Fruit fly (Drosophila melanogaster): Measurements from ENCODE around the gene CG34027.
A peak's percentile ranks its signal among the peaks of the same experiment; 100 is the strongest.

The CG34027 gene

dm6 chr3R:25152342-25152741 is 43.5 kb upstream of the CG34027 start (continued):
- TF ChIP-seq odd (GFP tag; optimal IDR thresholded peaks at IDR 0.05) (no peak), HHEX (GFP tag; optimal IDR thresholded peaks at IDR 0.05) (no peak), CG14860 (GFP tag; IDR thresholded peaks at IDR 0.05; ENCODE audit: partially characterized antibody) (no peak), kni (GFP tag; optimal IDR thresholded peaks at IDR 0.05) (no peak), Bdp1 (GFP tag; optimal IDR thresholded peaks at IDR 0.05) (no peak), CG3163 (GFP tag; optimal IDR thresholded peaks at IDR 0.05) (no peak), Ssrp (tag; optimal IDR thresholded peaks at IDR 0.05) (no peak), CG10431 (GFP tag; optimal IDR thresholded peaks at IDR 0.05) (no peak), CG7357 (GFP tag; IDR thresholded peaks at IDR 0.05) (0 out of 3 replicates have a peak, but pooled peaks have one; percentile 25), ftz-f1 (GFP tag; optimal IDR thresholded peaks at IDR 0.05) (no peak), peb (GFP tag; IDR thresholded peaks at IDR 0.05) (no peak), Sin3A (optimal IDR thresholded peaks at IDR 0.05) (no peak), zfh1 (GFP tag; IDR thresholded peaks at IDR 0.05) (no peak), CG12104 (GFP tag; optimal IDR thresholded peaks at IDR 0.05) (no peak), CG4328 (GFP tag; optimal IDR thresholded peaks at IDR 0.05) (no peak), CG31388 (GFP tag; optimal IDR thresholded peaks at IDR 0.05) (no peak), CG16815 (GFP tag; optimal IDR thresholded peaks at IDR 0.05) (no peak), CG1024 (GFP tag; IDR thresholded peaks at IDR 0.05) (no peak), CG34224 (GFP tag; IDR thresholded peaks at IDR 0.05; ENCODE audit: partially characterized antibody) (no peak), Ptx1 (GFP tag; IDR thresholded peaks at IDR 0.05) (no peak), Poxn (GFP tag; IDR thresholded peaks at IDR 0.05) (no peak), CG1603 (tag; optimal IDR thresholded peaks at IDR 0.05) (no peak), Xrp1 (GFP tag; IDR thresholded peaks at IDR 0.05) (0 out of 2 replicates have a peak, but pooled peaks have one; percentile 9), dmrt99B (tag; optimal IDR thresholded peaks at IDR 0.05) (peak; percentile 52), Fer1 (GFP tag; optimal IDR thresholded peaks at IDR 0.05) (peak; percentile 70), ac (GFP tag; optimal IDR thresholded peaks at IDR 0.05) (no peak), slou (GFP tag; optimal IDR thresholded peaks at IDR 0.05) (no peak), Hr3 (GFP tag; optimal IDR thresholded peaks at IDR 0.05) (no peak), nerfin-1 (tag; optimal IDR thresholded peaks at IDR 0.05) (no peak), Vsx1 (GFP tag; optimal IDR thresholded peaks at IDR 0.05) (no peak), CG9437 (GFP tag; optimal IDR thresholded peaks at IDR 0.05) (no peak), hb (GFP tag; IDR thresholded peaks at IDR 0.05; ENCODE audit: partially characterized antibody) (no peak), CG14710 (tag; optimal IDR thresholded peaks at IDR 0.05) (no peak), Oli (tag; optimal IDR thresholded peaks at IDR 0.05) (peak; percentile 5), CG8944 (GFP tag; optimal IDR thresholded peaks at IDR 0.05) (no peak), CG17829 (tag; optimal IDR thresholded peaks at IDR 0.05) (no peak), CG11695 (GFP tag; IDR thresholded peaks at IDR 0.05) (no peak), tap (tag; optimal IDR thresholded peaks at IDR 0.05) (no peak), abd-A (tag; optimal IDR thresholded peaks at IDR 0.05) (no peak), pros (GFP tag; optimal IDR thresholded peaks at IDR 0.05) (no peak), cg (GFP tag; optimal IDR thresholded peaks at IDR 0.05) (no peak), CG9797 (GFP tag; optimal IDR thresholded peaks at IDR 0.05) (no peak), D (optimal IDR thresholded peaks at IDR 0.05) (no peak), D (GFP tag; optimal IDR thresholded peaks at IDR 0.05) (no peak), Opbp (GFP tag; IDR thresholded peaks at IDR 0.05; ENCODE audit: partially characterized antibody) (no peak), CG13287 (GFP tag; IDR thresholded peaks at IDR 0.05; ENCODE audit: partially characterized antibody) (no peak), row (GFP tag; IDR thresholded peaks at IDR 0.05) (peak; percentile 61; the same call in 2 of the 3 replicates), repo (GFP tag; optimal IDR thresholded peaks at IDR 0.05) (no peak), Hr51 (GFP tag; optimal IDR thresholded peaks at IDR 0.05) (peak in 1 of 2 experiments; percentile 48), CG13296 (GFP tag; optimal IDR thresholded peaks at IDR 0.05) (peak; percentile 55), CG13424 (tag; optimal IDR thresholded peaks at IDR 0.05) (peak; percentile 36)

Data from whole organism, embryonic.